Fruit fly (Drosophila melanogaster) whole organism, prepupa: ENCODE data around the gene Zcchc7.

Source experiments
- CG6808 ChIP-seq: fragments of 200-800 bp; sonication (Bioruptor generic); optimal IDR thresholded peaks from 3 replicates; lab custom pipeline; 2017; ENCODE audit warnings: missing biosample characterization, missing genetic modification characterization, mild to moderate bottlenecking, moderate library complexity, missing genetic modification reagents
- CG6854 ChIP-seq: fragments of 200-800 bp; sonication (Bioruptor generic); optimal IDR thresholded peaks from 2 replicates; lab custom pipeline; 2017; ENCODE audit warnings: missing biosample characterization, mild to moderate bottlenecking, missing genetic modification characterization
- Hr4 ChIP-seq: fragments of 200-800 bp; sonication (Bioruptor generic); optimal IDR thresholded peaks from 3 replicates; lab custom pipeline; 2016; ENCODE audit warnings: missing biosample characterization, missing genetic modification characterization
- OdsH ChIP-seq: fragments of 200-800 bp; sonication (Bioruptor generic); optimal IDR thresholded peaks from 3 replicates; lab custom pipeline; 2016; ENCODE audit warnings: missing biosample characterization, missing genetic modification characterization
- topi ChIP-seq: fragments of 200-800 bp; sonication (Bioruptor generic); optimal IDR thresholded peaks from 3 replicates; lab custom pipeline; 2016; ENCODE audit warnings: missing biosample characterization, missing genetic modification characterization

DNA sequence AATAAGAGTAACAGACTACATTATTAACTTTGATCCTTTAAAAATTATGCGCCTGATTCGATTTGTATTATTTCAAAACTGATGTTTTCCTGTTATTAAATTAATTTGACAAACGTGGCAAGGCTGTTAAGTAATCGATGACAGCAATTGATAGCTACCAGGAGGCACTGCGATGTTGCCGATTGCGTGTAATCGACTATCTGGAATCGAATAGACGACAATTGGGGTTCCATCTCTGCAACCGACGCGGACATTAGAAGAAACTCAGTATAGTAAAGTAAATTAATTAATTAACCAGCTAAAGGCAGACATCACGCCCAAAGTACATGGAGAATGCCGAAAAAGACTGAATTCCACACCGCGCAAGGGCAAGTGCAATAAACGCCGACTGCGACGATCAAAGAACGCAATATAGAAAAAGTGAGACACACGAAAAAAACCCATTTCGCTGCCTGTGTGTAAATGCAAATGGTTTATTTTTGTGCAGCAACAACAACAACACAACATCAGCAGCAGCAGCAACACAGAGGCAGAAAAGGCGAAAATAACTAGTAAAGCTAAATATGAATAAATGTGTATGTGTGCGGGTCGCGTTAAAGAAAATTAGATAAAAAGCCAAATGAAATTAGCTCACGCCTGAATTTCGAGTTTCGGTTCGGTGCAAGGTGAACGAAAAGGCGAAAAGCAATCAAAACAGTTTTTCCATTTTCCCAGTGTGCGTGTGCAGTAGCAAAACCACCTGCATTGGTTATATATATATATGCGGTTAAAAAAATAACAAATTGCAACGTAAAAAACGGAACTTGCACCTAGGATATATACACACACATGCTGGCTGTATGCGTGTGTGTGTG lies 8.6 kb downstream of the Zcchc7 start, which contains the start of gene sina:
- no peak for TF ChIP-seq CG6808
- no peak for TF ChIP-seq OdsH (GFP tag; lab: Kevin White, UChicago)
- TF ChIP-seq Hr4 (GFP tag; lab: Kevin White, UChicago): peak; percentile 18
- TF ChIP-seq topi: no peak
- TF ChIP-seq CG6854 (GFP tag; lab: Kevin White, UChicago): no peak
